Worm (Caenorhabditis elegans) whole organism, mixed stage, embryonic: ENCODE results near the gene ncs-6.

Source experiments
- M03D4.4 ChIP-seq: sonication (generic microtip); optimal IDR thresholded peaks from 2 replicates; lab custom pipeline; 2017; ENCODE audit warnings: mild to moderate bottlenecking, missing genetic modification characterization, missing compliant biosample characterization
- bed-3 ChIP-seq: fragments of 200-800 bp; sonication (Bioruptor generic); optimal IDR thresholded peaks from 3 replicates; lab custom pipeline; 2018; ENCODE audit warnings: mild to moderate bottlenecking, missing genetic modification characterization, moderate library complexity, missing compliant biosample characterization
- blmp-1 ChIP-seq: fragments of 150-350 bp; optimal IDR thresholded peaks from 2 replicates; lab custom pipeline; 2014; ENCODE audit warnings: missing biosample characterization, missing genetic modification characterization
- ceh-39 ChIP-seq: fragments of 150-350 bp; optimal IDR thresholded peaks from 2 replicates; lab custom pipeline; 2014; ENCODE audit warnings: missing biosample characterization, missing genetic modification characterization
- ceh-43 ChIP-seq: fragments of 200-800 bp; sonication (Bioruptor generic); optimal IDR thresholded peaks from 2 replicates; lab custom pipeline; 2018; ENCODE audit warnings: mild to moderate bottlenecking, missing genetic modification characterization, moderate library complexity, missing compliant biosample characterization
- ceh-83 ChIP-seq: fragments of 200-800 bp; sonication (Bioruptor generic); optimal IDR thresholded peaks from 2 replicates; lab custom pipeline; 2018; ENCODE audit warnings: mild to moderate bottlenecking, missing genetic modification characterization, missing compliant biosample characterization
- ces-1 ChIP-seq: fragments of 150-350 bp; optimal IDR thresholded peaks from 2 replicates; lab custom pipeline; 2014; ENCODE audit warnings: missing biosample characterization, missing genetic modification reagents, missing genetic modification characterization
- cnd-1 ChIP-seq: fragments of 200-800 bp; sonication (Bioruptor generic); optimal IDR thresholded peaks from 2 replicates; lab custom pipeline; 2018; ENCODE audit warnings: mild to moderate bottlenecking, missing genetic modification characterization, missing compliant biosample characterization
- drap-1 ChIP-seq: fragments of 200-800 bp; sonication (Bioruptor generic); optimal IDR thresholded peaks from 3 replicates; lab custom pipeline; 2018; ENCODE audit warnings: mild to moderate bottlenecking, missing genetic modification characterization, missing compliant biosample characterization
- elt-1 ChIP-seq: sonication (generic microtip); optimal IDR thresholded peaks from 2 replicates; lab custom pipeline; 2017; ENCODE audit warnings: missing genetic modification characterization, mild to moderate bottlenecking, missing compliant biosample characterization, antibody characterized with exemption, moderate library complexity, borderline replicate concordance; ENCODE audit not compliant: insufficient read depth
- elt-3 ChIP-seq: fragments of 150-350 bp; optimal IDR thresholded peaks from 2 replicates; lab custom pipeline; 2014; ENCODE audit warnings: missing biosample characterization, missing genetic modification characterization
- flh-1 ChIP-seq: fragments of 200-800 bp; sonication (Bioruptor generic); optimal IDR thresholded peaks from 2 replicates; lab custom pipeline; 2018; ENCODE audit warnings: mild to moderate bottlenecking, missing genetic modification characterization, moderate library complexity, missing compliant biosample characterization
- ham-2 ChIP-seq: fragments of 200-800 bp; sonication (Bioruptor generic); optimal IDR thresholded peaks from 2 replicates; lab custom pipeline; 2018; ENCODE audit warnings: mild to moderate bottlenecking, missing genetic modification characterization, missing compliant biosample characterization
- hlh-1 ChIP-seq: fragments of 150-350 bp; optimal IDR thresholded peaks from 2 replicates; lab custom pipeline; 2014; ENCODE audit warnings: missing biosample characterization, missing genetic modification reagents, missing genetic modification characterization
- lin-13 ChIP-seq: fragments of 150-350 bp; optimal IDR thresholded peaks from 2 replicates; lab custom pipeline; 2014; ENCODE audit warnings: missing biosample characterization, missing genetic modification characterization
- lin-32 ChIP-seq: fragments of 200-800 bp; sonication (Bioruptor generic); optimal IDR thresholded peaks from 2 replicates; lab custom pipeline; 2018; ENCODE audit warnings: mild to moderate bottlenecking, missing genetic modification characterization, missing compliant biosample characterization
- lsy-2 ChIP-seq: fragments of 150-350 bp; optimal IDR thresholded peaks from 2 replicates; lab custom pipeline; 2014; ENCODE audit warnings: missing biosample characterization, missing genetic modification characterization
- mab-5 ChIP-seq: fragments of 150-350 bp; optimal IDR thresholded peaks from 2 replicates; lab custom pipeline; 2014; ENCODE audit warnings: missing biosample characterization, missing genetic modification characterization
- mep-1 ChIP-seq: fragments of 150-350 bp; optimal IDR thresholded peaks from 2 replicates; lab custom pipeline; 2017; ENCODE audit warnings: missing biosample characterization, missing genetic modification reagents, missing genetic modification characterization, inconsistent platforms
- mls-2 ChIP-seq: sonication (generic microtip); optimal IDR thresholded peaks from 2 replicates; lab custom pipeline; 2016; ENCODE audit warnings: mild to moderate bottlenecking, missing genetic modification characterization, moderate library complexity, missing compliant biosample characterization
- nhr-12 ChIP-seq: fragments of 150-350 bp; optimal IDR thresholded peaks from 2 replicates; lab custom pipeline; 2014; ENCODE audit warnings: missing biosample characterization, missing genetic modification characterization
- nhr-2 ChIP-seq: fragments of 150-350 bp; optimal IDR thresholded peaks from 2 replicates; lab custom pipeline; 2014; ENCODE audit warnings: missing biosample characterization, missing genetic modification characterization
- nhr-237 ChIP-seq: fragments of 150-350 bp; optimal IDR thresholded peaks from 2 replicates; lab custom pipeline; 2014; ENCODE audit warnings: missing biosample characterization, missing genetic modification characterization
- nhr-28 ChIP-seq: fragments of 150-350 bp; optimal IDR thresholded peaks from 2 replicates; lab custom pipeline; 2014; ENCODE audit warnings: missing biosample characterization, missing genetic modification characterization
- nhr-76 ChIP-seq: sonication (generic microtip); optimal IDR thresholded peaks from 2 replicates; lab custom pipeline; 2017; ENCODE audit warnings: missing biosample characterization, missing genetic modification characterization
- pha-4 ChIP-seq: fragments of 150-350 bp; optimal IDR thresholded peaks from 2 replicates; lab custom pipeline; 2018; ENCODE audit warnings: missing biosample characterization, missing genetic modification reagents, missing genetic modification characterization
- sem-2 ChIP-seq: fragments of 200-800 bp; sonication (Bioruptor generic); optimal IDR thresholded peaks from 2 replicates; lab custom pipeline; 2018; ENCODE audit warnings: mild to moderate bottlenecking, missing genetic modification characterization, missing compliant biosample characterization
- snpc-4 ChIP-seq: fragments of 150-350 bp; optimal IDR thresholded peaks from 2 replicates; lab custom pipeline; 2014; ENCODE audit warnings: missing biosample characterization, missing genetic modification characterization
- sptf-1 ChIP-seq: sonication (generic microtip); optimal IDR thresholded peaks from 2 replicates; lab custom pipeline; 2017; ENCODE audit warnings: mild to moderate bottlenecking, missing genetic modification characterization, moderate library complexity, missing compliant biosample characterization
- tbx-8 ChIP-seq: fragments of 200-800 bp; sonication (Bioruptor generic); optimal IDR thresholded peaks from 2 replicates; lab custom pipeline; 2018; ENCODE audit warnings: mild to moderate bottlenecking, missing genetic modification characterization, moderate library complexity, missing compliant biosample characterization
- unc-120 ChIP-seq: sonication (generic microtip); optimal IDR thresholded peaks from 2 replicates; lab custom pipeline; 2017; ENCODE audit warnings: missing genetic modification characterization, missing compliant biosample characterization; ENCODE audit not compliant: poor library complexity, severe bottlenecking
- unc-39 ChIP-seq: fragments of 150-350 bp; optimal IDR thresholded peaks from 2 replicates; lab custom pipeline; 2014; ENCODE audit warnings: missing biosample characterization, missing genetic modification characterization
- unc-62 ChIP-seq: fragments of 150-350 bp; optimal IDR thresholded peaks from 2 replicates; lab custom pipeline; 2014; ENCODE audit warnings: missing biosample characterization, missing genetic modification reagents, missing genetic modification characterization
- zip-8 ChIP-seq: fragments of 150-350 bp; optimal IDR thresholded peaks from 2 replicates; lab custom pipeline; 2014; ENCODE audit warnings: missing biosample characterization, missing genetic modification characterization
- ztf-11 ChIP-seq: fragments of 150-350 bp; optimal IDR thresholded peaks from 2 replicates; lab custom pipeline; 2014; ENCODE audit warnings: missing biosample characterization, missing genetic modification characterization

The ncs-6 gene

ce11 chrII:3520988-3521850, 7.1 kb downstream of the ncs-6 start, which contains the start of gene W09G10.9 (continued):
- no peak for TF ChIP-seq nhr-12 (tag; lab: Kevin White, UChicago)

ce11 chrII:3518961-3519544, 9.3 kb downstream of the ncs-6 start, which contains the start of gene clec-126:
clec-126 (plus strand) TSS chrII:3519494.
- TF ChIP-seq unc-120 (tag; lab: Kevin White, UChicago) = peak; percentile 89
- peak; percentile 43 for TF ChIP-seq lin-13 (tag; lab: Kevin White, UChicago)
- TF ChIP-seq ceh-39 (tag; lab: Kevin White, UChicago) = no peak
- TF ChIP-seq mls-2 (tag; lab: Kevin White, UChicago) = peak; percentile 77
- TF ChIP-seq drap-1 = peak; percentile 84
- peak; percentile 0 for TF ChIP-seq elt-1 (tag; lab: Kevin White, UChicago)
- TF ChIP-seq hlh-1 = peak; percentile 51
- peak; percentile 91 for TF ChIP-seq sptf-1 (tag; lab: Kevin White, UChicago)
- peak; percentile 38 for TF ChIP-seq flh-1 (GFP tag; lab: Kevin White, UChicago)
- TF ChIP-seq unc-62 = no peak
- TF ChIP-seq pha-4 (tag; lab: Kevin White, UChicago) = no peak
- TF ChIP-seq mab-5 = no peak
- TF ChIP-seq cnd-1 = peak; percentile 86
- TF ChIP-seq elt-3 (tag; lab: Kevin White, UChicago) = peak; percentile 37
- TF ChIP-seq lin-32 (GFP tag; lab: Kevin White, UChicago) = peak; percentile 31
- peak; percentile 22 for TF ChIP-seq nhr-237 (tag; lab: Kevin White, UChicago)
- TF ChIP-seq blmp-1 (tag; lab: Kevin White, UChicago) = no peak
- peak; percentile 86 for TF ChIP-seq ceh-83 (GFP tag; lab: Kevin White, UChicago)
- peak; percentile 49 for TF ChIP-seq tbx-8 (GFP tag; lab: Kevin White, UChicago)
- peak; percentile 75 for TF ChIP-seq M03D4.4 (tag; lab: Kevin White, UChicago)
- no peak for TF ChIP-seq snpc-4 (tag; lab: Kevin White, UChicago)
- no peak for TF ChIP-seq nhr-2 (tag; lab: Kevin White, UChicago)
- peak; percentile 27 for TF ChIP-seq lsy-2 (tag; lab: Kevin White, UChicago)
- TF ChIP-seq unc-39 (tag; lab: Kevin White, UChicago) = peak; percentile 3
- no peak for TF ChIP-seq nhr-28 (tag; lab: Kevin White, UChicago)
- peak; percentile 43 for TF ChIP-seq nhr-76 (tag; lab: Kevin White, UChicago)
- peak; percentile 83 for TF ChIP-seq ham-2 (GFP tag; lab: Kevin White, UChicago)
- TF ChIP-seq zip-8 (tag; lab: Kevin White, UChicago) = peak; percentile 67
- no peak for TF ChIP-seq nhr-12 (tag; lab: Kevin White, UChicago)
- TF ChIP-seq bed-3 (GFP tag; lab: Kevin White, UChicago) = peak; percentile 40
- peak; percentile 78 for TF ChIP-seq sem-2
- peak; percentile 82 for TF ChIP-seq ces-1
- peak; percentile 9 for TF ChIP-seq mep-1 (tag; lab: Kevin White, UChicago)
- TF ChIP-seq ztf-11 (tag; lab: Kevin White, UChicago) = peak; percentile 48
- TF ChIP-seq ceh-43 (GFP tag; lab: Kevin White, UChicago) = peak; percentile 49

DNA sequence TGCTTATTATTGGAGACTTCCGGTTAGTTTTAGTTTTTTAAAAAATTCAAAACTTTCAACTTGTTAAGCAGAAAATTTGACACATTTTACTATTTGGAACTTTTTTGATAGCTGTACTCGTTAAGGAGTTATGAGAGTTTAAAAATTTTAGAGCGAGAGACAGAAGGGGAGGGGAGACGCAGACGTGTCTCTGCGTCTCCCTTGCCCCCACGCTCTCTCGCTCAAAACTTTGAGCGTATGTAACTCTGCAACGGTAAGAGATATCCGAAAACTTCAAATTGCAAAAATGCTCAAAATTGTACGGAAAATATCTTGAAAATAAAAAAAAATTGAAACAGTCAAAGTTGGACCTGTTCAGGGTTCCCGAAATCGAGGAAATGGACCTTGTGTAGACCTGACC, 12.1 kb downstream of the ncs-6 start:
- TF ChIP-seq ceh-39 (tag; lab: Kevin White, UChicago) (no peak), tbx-8 (GFP tag; lab: Kevin White, UChicago) (no peak), lsy-2 (tag; lab: Kevin White, UChicago) (no peak), cnd-1 (no peak), ham-2 (GFP tag; lab: Kevin White, UChicago) (no peak), lin-13 (tag; lab: Kevin White, UChicago) (no peak), M03D4.4 (tag; lab: Kevin White, UChicago) (no peak), ces-1 (no peak), nhr-2 (tag; lab: Kevin White, UChicago) (no peak), unc-39 (tag; lab: Kevin White, UChicago) (no peak), mab-5 (no peak), mls-2 (tag; lab: Kevin White, UChicago) (no peak)
